Worm (Caenorhabditis elegans) whole organism, L1 larva: ENCODE measurements around the gene nas-4.
A peak's percentile ranks its signal among the peaks of the same experiment; 100 is the strongest.

ENCODE experiments used
- C16A3.4 ChIP-seq: fragments of 150-350 bp; optimal IDR thresholded peaks from 2 replicates; lab custom pipeline; 2014; ENCODE audit warnings: missing biosample characterization, missing genetic modification characterization
- C34B4.2 ChIP-seq: sonication (generic microtip); optimal IDR thresholded peaks from 2 replicates; lab custom pipeline; 2017; ENCODE audit warnings: mild to moderate bottlenecking, missing genetic modification characterization, missing compliant biosample characterization
- F16B12.6 ChIP-seq: fragments of 150-350 bp; optimal IDR thresholded peaks from 2 replicates; lab custom pipeline; 2014; ENCODE audit warnings: missing biosample characterization, missing genetic modification characterization
- Y116A8C.19 ChIP-seq: sonication (generic microtip); optimal IDR thresholded peaks from 2 replicates; lab custom pipeline; 2016; ENCODE audit warnings: missing compliant biosample characterization, missing genetic modification characterization, borderline replicate concordance
- aly-2 ChIP-seq: fragments of 150-350 bp; optimal IDR thresholded peaks from 2 replicates; lab custom pipeline; 2014; ENCODE audit warnings: missing biosample characterization, missing genetic modification characterization
- ceh-8 ChIP-seq: fragments of 200-800 bp; sonication (Bioruptor generic); optimal IDR thresholded peaks from 2 replicates; lab custom pipeline; 2018; ENCODE audit warnings: mild to moderate bottlenecking, missing genetic modification characterization, moderate library complexity, missing compliant biosample characterization
- ceh-88 ChIP-seq: fragments of 200-800 bp; sonication (Bioruptor generic); IDR thresholded peaks from 2 replicates; pipeline ENCODE4 v1.3.6; 2022; ENCODE audit warnings: missing genetic modification characterization, missing compliant biosample characterization
- ceh-90 ChIP-seq: sonication (generic microtip); optimal IDR thresholded peaks from 2 replicates; lab custom pipeline; 2016; ENCODE audit warnings: missing genetic modification characterization, missing compliant biosample characterization
- ces-1 ChIP-seq: fragments of 150-350 bp; optimal IDR thresholded peaks from 2 replicates; lab custom pipeline; 2014; ENCODE audit warnings: missing biosample characterization, missing genetic modification reagents, missing genetic modification characterization
- efl-1 ChIP-seq, 4 experiments: fragments of 150-350 bp; optimal IDR thresholded peaks in 3 of 4; peaks in 1 of 4; 1 replicate in 1 of 4; 2 replicates in 3 of 4; lab custom pipeline; 2014; ENCODE audit warnings: missing biosample characterization in 2 of 4, missing genetic modification characterization in 2 of 4, missing genetic modification reagents in 2 of 4
- elt-3 ChIP-seq, 6 experiments: fragments of 150-350 bp in 1 of 6; sonication (generic microtip); optimal IDR thresholded peaks; 2 replicates each; lab custom pipeline; 2017 to 2018; ENCODE audit warnings: missing biosample characterization in 6 of 6, missing genetic modification characterization in 6 of 6, inconsistent platforms in 1 of 6
- fkh-10 ChIP-seq: sonication (generic microtip); optimal IDR thresholded peaks from 2 replicates; lab custom pipeline; 2017; ENCODE audit warnings: missing biosample characterization, missing genetic modification reagents, missing genetic modification characterization
- fkh-8 ChIP-seq: sonication (generic microtip); optimal IDR thresholded peaks from 2 replicates; lab custom pipeline; 2016; ENCODE audit warnings: mild to moderate bottlenecking, missing genetic modification characterization, missing compliant biosample characterization
- hpl-2 ChIP-seq: fragments of 150-350 bp; optimal IDR thresholded peaks from 2 replicates; lab custom pipeline; 2014; ENCODE audit warnings: missing biosample characterization, missing genetic modification reagents, missing genetic modification characterization
- isw-1 ChIP-seq: fragments of 200-800 bp; sonication (Bioruptor generic); IDR thresholded peaks from 2 replicates; pipeline ENCODE4 v1.3.6; 2022; ENCODE audit warnings: missing genetic modification characterization, missing compliant biosample characterization
- jun-1 ChIP-seq: fragments of 150-350 bp; optimal IDR thresholded peaks from 2 replicates; lab custom pipeline; 2014; ENCODE audit warnings: missing biosample characterization, missing genetic modification reagents, missing genetic modification characterization
- lin-13 ChIP-seq: fragments of 150-350 bp; optimal IDR thresholded peaks from 2 replicates; lab custom pipeline; 2014; ENCODE audit warnings: missing biosample characterization, missing genetic modification reagents, missing genetic modification characterization
- lin-14 ChIP-seq: fragments of 200-800 bp; sonication (Bioruptor generic); optimal IDR thresholded peaks from 2 replicates; lab custom pipeline; 2018; ENCODE audit warnings: mild to moderate bottlenecking, missing genetic modification characterization, moderate library complexity, missing compliant biosample characterization
- lin-15B ChIP-seq: fragments of 150-350 bp; sonication (generic microtip); optimal IDR thresholded peaks from 3 replicates; lab custom pipeline; 2014; ENCODE audit warnings: missing biosample characterization, missing genetic modification characterization
- lin-39 ChIP-seq: fragments of 150-350 bp; optimal IDR thresholded peaks from 2 replicates; lab custom pipeline; 2014; ENCODE audit warnings: missing biosample characterization, missing genetic modification reagents, missing genetic modification characterization
- lir-3 ChIP-seq: sonication (generic microtip); optimal IDR thresholded peaks from 2 replicates; lab custom pipeline; 2016; ENCODE audit warnings: mild to moderate bottlenecking, missing genetic modification characterization, moderate library complexity, missing compliant biosample characterization; ENCODE audit not compliant: poor library complexity
- mab-9 ChIP-seq: fragments of 200-800 bp; sonication (Bioruptor generic); IDR thresholded peaks from 2 replicates; pipeline ENCODE4 v1.3.6; 2022; ENCODE audit warnings: missing genetic modification reagents, missing genetic modification characterization, missing compliant biosample characterization
- mef-2 ChIP-seq: fragments of 150-350 bp; optimal IDR thresholded peaks from 2 replicates; lab custom pipeline; 2014; ENCODE audit warnings: missing biosample characterization, missing genetic modification characterization
- nhr-11 ChIP-seq: fragments of 150-350 bp; optimal IDR thresholded peaks from 2 replicates; lab custom pipeline; 2014; ENCODE audit warnings: missing biosample characterization, missing genetic modification characterization
- nhr-12 ChIP-seq: sonication (generic microtip); optimal IDR thresholded peaks from 2 replicates; lab custom pipeline; 2017; ENCODE audit warnings: missing biosample characterization, missing genetic modification characterization
- nhr-19 ChIP-seq: fragments of 200-800 bp; sonication (Bioruptor generic); conservative IDR thresholded peaks from 2 replicates; pipeline ENCODE4 v1.3.6; 2022; ENCODE audit warnings: missing genetic modification characterization, missing compliant biosample characterization
- nhr-237 ChIP-seq: fragments of 150-350 bp; optimal IDR thresholded peaks from 2 replicates; lab custom pipeline; 2014; ENCODE audit warnings: missing biosample characterization, missing genetic modification characterization
- nhr-47 ChIP-seq: sonication (generic microtip); optimal IDR thresholded peaks from 2 replicates; lab custom pipeline; 2016; ENCODE audit warnings: mild to moderate bottlenecking, missing genetic modification characterization, moderate library complexity, missing compliant biosample characterization
- nhr-71 ChIP-seq: sonication (generic microtip); optimal IDR thresholded peaks from 2 replicates; lab custom pipeline; 2016; ENCODE audit warnings: mild to moderate bottlenecking, missing genetic modification characterization, moderate library complexity, missing compliant biosample characterization
- nhr-76 ChIP-seq: sonication (generic microtip); optimal IDR thresholded peaks from 2 replicates; lab custom pipeline; 2017; ENCODE audit warnings: missing biosample characterization, missing genetic modification characterization
- nhr-84 ChIP-seq: sonication (generic microtip); optimal IDR thresholded peaks from 2 replicates; lab custom pipeline; 2017; ENCODE audit warnings: missing biosample characterization, missing genetic modification characterization
- nhr-85 ChIP-seq: sonication (generic microtip); peaks from one replicate; lab custom pipeline; 2016; ENCODE audit warnings: missing genetic modification characterization, inconsistent platforms, missing compliant biosample characterization
- pag-3 ChIP-seq: sonication (generic microtip); optimal IDR thresholded peaks from 2 replicates; lab custom pipeline; 2017; ENCODE audit warnings: missing genetic modification characterization, mild to moderate bottlenecking, missing compliant biosample characterization, antibody characterized with exemption, borderline replicate concordance; ENCODE audit not compliant: insufficient read depth
- pqm-1 ChIP-seq: sonication (generic microtip); optimal IDR thresholded peaks from 3 replicates; lab custom pipeline; 2017; ENCODE audit warnings: missing biosample characterization, missing genetic modification characterization
- skn-1 ChIP-seq: fragments of 150-350 bp; optimal IDR thresholded peaks from 2 replicates; lab custom pipeline; 2014; ENCODE audit warnings: missing biosample characterization, missing genetic modification characterization
- snu-23 ChIP-seq: sonication (generic microtip); optimal IDR thresholded peaks from 2 replicates; lab custom pipeline; 2016; ENCODE audit warnings: missing genetic modification characterization, missing compliant biosample characterization
- sptf-1 ChIP-seq: fragments of 150-350 bp; optimal IDR thresholded peaks from 2 replicates; lab custom pipeline; 2014; ENCODE audit warnings: missing biosample characterization, missing genetic modification characterization
- sup-37 ChIP-seq: fragments of 200-800 bp; sonication (Bioruptor generic); optimal IDR thresholded peaks from 2 replicates; lab custom pipeline; 2018; ENCODE audit warnings: mild to moderate bottlenecking, missing genetic modification characterization, missing compliant biosample characterization
- swsn-7 ChIP-seq: sonication (generic microtip); optimal IDR thresholded peaks from 2 replicates; lab custom pipeline; 2016; ENCODE audit warnings: missing genetic modification characterization, missing compliant biosample characterization
- tbx-2 ChIP-seq: sonication (generic microtip); optimal IDR thresholded peaks from 2 replicates; lab custom pipeline; 2016; ENCODE audit warnings: missing genetic modification characterization, missing compliant biosample characterization
- tlp-1 ChIP-seq: fragments of 150-350 bp; optimal IDR thresholded peaks from 2 replicates; lab custom pipeline; 2014; ENCODE audit warnings: missing biosample characterization, missing genetic modification characterization
- unc-98 ChIP-seq: fragments of 200-800 bp; sonication (Bioruptor generic); IDR thresholded peaks from 2 replicates; pipeline ENCODE4 v1.3.6; 2022; ENCODE audit warnings: missing genetic modification characterization, missing compliant biosample characterization
- vab-15 ChIP-seq: sonication (generic microtip); optimal IDR thresholded peaks from 2 replicates; lab custom pipeline; 2017; ENCODE audit warnings: missing genotype, mild to moderate bottlenecking, missing genetic modification characterization, missing compliant biosample characterization
- xbp-1 ChIP-seq: sonication (generic microtip); optimal IDR thresholded peaks from 2 replicates; lab custom pipeline; 2016; ENCODE audit warnings: missing genetic modification characterization, missing compliant biosample characterization
- zag-1 ChIP-seq: fragments of 150-350 bp; optimal IDR thresholded peaks from 2 replicates; lab custom pipeline; 2014; ENCODE audit warnings: missing biosample characterization, missing genetic modification characterization
- zip-4 ChIP-seq: fragments of 200-800 bp; sonication (Bioruptor generic); optimal IDR thresholded peaks from 2 replicates; lab custom pipeline; 2018; ENCODE audit warnings: mild to moderate bottlenecking, missing genetic modification characterization, moderate library complexity, missing compliant biosample characterization
- ztf-11 ChIP-seq, 2 experiments: sonication (generic microtip); optimal IDR thresholded peaks; 2 replicates each; lab custom pipeline; 2016 to 2017; ENCODE audit warnings: missing genetic modification characterization in 2 of 2, missing biosample characterization in 1 of 2, missing compliant biosample characterization in 1 of 2

The nas-4 gene

ce11 chrIII:6379129-6379528, 36.3 kb downstream of the nas-4 start, which contains the start of gene C16A3.6 (continued):
- no peak for TF ChIP-seq lin-13 (GFP tag; lab: Kevin White, UChicago)
- TF ChIP-seq ceh-90 (tag; lab: Kevin White, UChicago), result no peak
- peak; percentile 43; the same call in 1 of the 2 replicates for TF ChIP-seq mab-9 (GFP tag; lab: Robert Waterston, UW)
- TF ChIP-seq zag-1 (tag; lab: Kevin White, UChicago), result no peak
- TF ChIP-seq nhr-84, result no peak
- no peak for TF ChIP-seq sptf-1 (tag; lab: Kevin White, UChicago)
- no peak for TF ChIP-seq pag-3
- TF ChIP-seq lin-14 (GFP tag; lab: Kevin White, UChicago), result no peak
- no peak for TF ChIP-seq pqm-1 (tag; lab: Kevin White, UChicago)
- TF ChIP-seq ztf-11 (tag; optimal IDR thresholded peaks at IDR 0.05; lab: Kevin White, UChicago), result no peak
- TF ChIP-seq mef-2, result no peak
- no peak for TF ChIP-seq Y116A8C.19 (tag; lab: Kevin White, UChicago)
- TF ChIP-seq elt-3 (tag; optimal IDR thresholded peaks at IDR 0.05; lab: Kevin White, UChicago), result peak in 1 of 6 experiments; percentile 32
- no peak for TF ChIP-seq zip-4
- TF ChIP-seq skn-1, result no peak
- TF ChIP-seq lin-15B, result no peak
- no peak for TF ChIP-seq C16A3.4 (tag; lab: Kevin White, UChicago)
- TF ChIP-seq nhr-47 (tag; lab: Kevin White, UChicago), result peak; percentile 37
- TF ChIP-seq vab-15, result no peak
- TF ChIP-seq unc-98, result no peak
- no peak for TF ChIP-seq nhr-11
- no peak for TF ChIP-seq sup-37 (GFP tag; lab: Kevin White, UChicago)
- TF ChIP-seq snu-23, result peak; percentile 17
- no peak for TF ChIP-seq nhr-85 (tag; lab: Kevin White, UChicago)
- no peak for TF ChIP-seq isw-1
- no peak for TF ChIP-seq fkh-10 (GFP tag; lab: Kevin White, UChicago)
- no peak for TF ChIP-seq lir-3 (tag; lab: Kevin White, UChicago)
- no peak for TF ChIP-seq fkh-8 (tag; lab: Kevin White, UChicago)
- no peak for TF ChIP-seq lin-39 (tag; lab: Kevin White, UChicago)
- no peak for TF ChIP-seq swsn-7 (tag; lab: Kevin White, UChicago)
- no peak for TF ChIP-seq nhr-19 (GFP tag; lab: Robert Waterston, UW)
- TF ChIP-seq tbx-2 (tag; lab: Kevin White, UChicago), result no peak
- TF ChIP-seq ces-1, result no peak
- TF ChIP-seq nhr-12 (tag; lab: Kevin White, UChicago), result no peak
- TF ChIP-seq nhr-71 (tag; lab: Kevin White, UChicago), result peak; percentile 30
- no peak for TF ChIP-seq ceh-88
- no peak for TF ChIP-seq xbp-1 (tag; lab: Kevin White, UChicago)
- no peak for TF ChIP-seq C34B4.2 (tag; lab: Kevin White, UChicago)
- no peak for TF ChIP-seq jun-1
- TF ChIP-seq nhr-76 (tag; lab: Kevin White, UChicago), result no peak
- TF ChIP-seq nhr-237 (tag; lab: Kevin White, UChicago), result no peak
- TF ChIP-seq tlp-1 (tag; lab: Kevin White, UChicago), result no peak
- peak; percentile 33 for TF ChIP-seq aly-2 (tag; lab: Kevin White, UChicago)
- no peak for TF ChIP-seq hpl-2 (GFP tag; lab: Kevin White, UChicago)
- TF ChIP-seq efl-1 (optimal IDR thresholded peaks at IDR 0.05; lab: Kevin White, UChicago), result peak in 1 of 2 experiments; percentile 44
- TF ChIP-seq efl-1 (GFP tag; optimal IDR thresholded peaks at IDR 0.05 in 1 of 2; lab: Kevin White, UChicago), result peak; percentile 37 to 71
- no peak for TF ChIP-seq ceh-8 (GFP tag; lab: Kevin White, UChicago)
- TF ChIP-seq F16B12.6 (tag; lab: Kevin White, UChicago), result peak; percentile 86
